Worm (Caenorhabditis elegans) whole organism, mixed stage, embryonic: ENCODE data around the gene F17C11.13.

ENCODE experiments used
- M03D4.4 ChIP-seq: sonication (generic microtip); optimal IDR thresholded peaks from 2 replicates; lab custom pipeline; 2017; ENCODE audit warnings: mild to moderate bottlenecking, missing genetic modification characterization, missing compliant biosample characterization
- bed-3 ChIP-seq: fragments of 200-800 bp; sonication (Bioruptor generic); optimal IDR thresholded peaks from 3 replicates; lab custom pipeline; 2018; ENCODE audit warnings: mild to moderate bottlenecking, missing genetic modification characterization, moderate library complexity, missing compliant biosample characterization
- blmp-1 ChIP-seq: fragments of 150-350 bp; optimal IDR thresholded peaks from 2 replicates; lab custom pipeline; 2014; ENCODE audit warnings: missing biosample characterization, missing genetic modification characterization
- ceh-39 ChIP-seq: fragments of 150-350 bp; optimal IDR thresholded peaks from 2 replicates; lab custom pipeline; 2014; ENCODE audit warnings: missing biosample characterization, missing genetic modification characterization
- ceh-43 ChIP-seq: fragments of 200-800 bp; sonication (Bioruptor generic); optimal IDR thresholded peaks from 2 replicates; lab custom pipeline; 2018; ENCODE audit warnings: mild to moderate bottlenecking, missing genetic modification characterization, moderate library complexity, missing compliant biosample characterization
- ceh-83 ChIP-seq: fragments of 200-800 bp; sonication (Bioruptor generic); optimal IDR thresholded peaks from 2 replicates; lab custom pipeline; 2018; ENCODE audit warnings: mild to moderate bottlenecking, missing genetic modification characterization, missing compliant biosample characterization
- ces-1 ChIP-seq: fragments of 150-350 bp; optimal IDR thresholded peaks from 2 replicates; lab custom pipeline; 2014; ENCODE audit warnings: missing biosample characterization, missing genetic modification reagents, missing genetic modification characterization
- cnd-1 ChIP-seq: fragments of 200-800 bp; sonication (Bioruptor generic); optimal IDR thresholded peaks from 2 replicates; lab custom pipeline; 2018; ENCODE audit warnings: mild to moderate bottlenecking, missing genetic modification characterization, missing compliant biosample characterization
- drap-1 ChIP-seq: fragments of 200-800 bp; sonication (Bioruptor generic); optimal IDR thresholded peaks from 3 replicates; lab custom pipeline; 2018; ENCODE audit warnings: mild to moderate bottlenecking, missing genetic modification characterization, missing compliant biosample characterization
- elt-3 ChIP-seq: fragments of 150-350 bp; optimal IDR thresholded peaks from 2 replicates; lab custom pipeline; 2014; ENCODE audit warnings: missing biosample characterization, missing genetic modification characterization
- flh-1 ChIP-seq: fragments of 200-800 bp; sonication (Bioruptor generic); optimal IDR thresholded peaks from 2 replicates; lab custom pipeline; 2018; ENCODE audit warnings: mild to moderate bottlenecking, missing genetic modification characterization, moderate library complexity, missing compliant biosample characterization
- ham-2 ChIP-seq: fragments of 200-800 bp; sonication (Bioruptor generic); optimal IDR thresholded peaks from 2 replicates; lab custom pipeline; 2018; ENCODE audit warnings: mild to moderate bottlenecking, missing genetic modification characterization, missing compliant biosample characterization
- hlh-1 ChIP-seq: fragments of 150-350 bp; optimal IDR thresholded peaks from 2 replicates; lab custom pipeline; 2014; ENCODE audit warnings: missing biosample characterization, missing genetic modification reagents, missing genetic modification characterization
- lin-13 ChIP-seq: fragments of 150-350 bp; optimal IDR thresholded peaks from 2 replicates; lab custom pipeline; 2014; ENCODE audit warnings: missing biosample characterization, missing genetic modification characterization
- lin-32 ChIP-seq: fragments of 200-800 bp; sonication (Bioruptor generic); optimal IDR thresholded peaks from 2 replicates; lab custom pipeline; 2018; ENCODE audit warnings: mild to moderate bottlenecking, missing genetic modification characterization, missing compliant biosample characterization
- lsy-2 ChIP-seq: fragments of 150-350 bp; optimal IDR thresholded peaks from 2 replicates; lab custom pipeline; 2014; ENCODE audit warnings: missing biosample characterization, missing genetic modification characterization
- mab-5 ChIP-seq: fragments of 150-350 bp; optimal IDR thresholded peaks from 2 replicates; lab custom pipeline; 2014; ENCODE audit warnings: missing biosample characterization, missing genetic modification characterization
- mep-1 ChIP-seq: fragments of 150-350 bp; optimal IDR thresholded peaks from 2 replicates; lab custom pipeline; 2017; ENCODE audit warnings: missing biosample characterization, missing genetic modification reagents, missing genetic modification characterization, inconsistent platforms
- mls-2 ChIP-seq: sonication (generic microtip); optimal IDR thresholded peaks from 2 replicates; lab custom pipeline; 2016; ENCODE audit warnings: mild to moderate bottlenecking, missing genetic modification characterization, moderate library complexity, missing compliant biosample characterization
- nhr-12 ChIP-seq: fragments of 150-350 bp; optimal IDR thresholded peaks from 2 replicates; lab custom pipeline; 2014; ENCODE audit warnings: missing biosample characterization, missing genetic modification characterization
- nhr-2 ChIP-seq: fragments of 150-350 bp; optimal IDR thresholded peaks from 2 replicates; lab custom pipeline; 2014; ENCODE audit warnings: missing biosample characterization, missing genetic modification characterization
- nhr-237 ChIP-seq: fragments of 150-350 bp; optimal IDR thresholded peaks from 2 replicates; lab custom pipeline; 2014; ENCODE audit warnings: missing biosample characterization, missing genetic modification characterization
- nhr-28 ChIP-seq: fragments of 150-350 bp; optimal IDR thresholded peaks from 2 replicates; lab custom pipeline; 2014; ENCODE audit warnings: missing biosample characterization, missing genetic modification characterization
- nhr-76 ChIP-seq: sonication (generic microtip); optimal IDR thresholded peaks from 2 replicates; lab custom pipeline; 2017; ENCODE audit warnings: missing biosample characterization, missing genetic modification characterization
- pha-4 ChIP-seq: fragments of 150-350 bp; optimal IDR thresholded peaks from 2 replicates; lab custom pipeline; 2018; ENCODE audit warnings: missing biosample characterization, missing genetic modification reagents, missing genetic modification characterization
- sem-2 ChIP-seq: fragments of 200-800 bp; sonication (Bioruptor generic); optimal IDR thresholded peaks from 2 replicates; lab custom pipeline; 2018; ENCODE audit warnings: mild to moderate bottlenecking, missing genetic modification characterization, missing compliant biosample characterization
- snpc-4 ChIP-seq: fragments of 150-350 bp; optimal IDR thresholded peaks from 2 replicates; lab custom pipeline; 2014; ENCODE audit warnings: missing biosample characterization, missing genetic modification characterization
- sptf-1 ChIP-seq: sonication (generic microtip); optimal IDR thresholded peaks from 2 replicates; lab custom pipeline; 2017; ENCODE audit warnings: mild to moderate bottlenecking, missing genetic modification characterization, moderate library complexity, missing compliant biosample characterization
- tbx-8 ChIP-seq: fragments of 200-800 bp; sonication (Bioruptor generic); optimal IDR thresholded peaks from 2 replicates; lab custom pipeline; 2018; ENCODE audit warnings: mild to moderate bottlenecking, missing genetic modification characterization, moderate library complexity, missing compliant biosample characterization
- unc-120 ChIP-seq: sonication (generic microtip); optimal IDR thresholded peaks from 2 replicates; lab custom pipeline; 2017; ENCODE audit warnings: missing genetic modification characterization, missing compliant biosample characterization; ENCODE audit not compliant: poor library complexity, severe bottlenecking
- unc-39 ChIP-seq: fragments of 150-350 bp; optimal IDR thresholded peaks from 2 replicates; lab custom pipeline; 2014; ENCODE audit warnings: missing biosample characterization, missing genetic modification characterization
- unc-62 ChIP-seq: fragments of 150-350 bp; optimal IDR thresholded peaks from 2 replicates; lab custom pipeline; 2014; ENCODE audit warnings: missing biosample characterization, missing genetic modification reagents, missing genetic modification characterization
- zip-8 ChIP-seq: fragments of 150-350 bp; optimal IDR thresholded peaks from 2 replicates; lab custom pipeline; 2014; ENCODE audit warnings: missing biosample characterization, missing genetic modification characterization
- ztf-11 ChIP-seq: fragments of 150-350 bp; optimal IDR thresholded peaks from 2 replicates; lab custom pipeline; 2014; ENCODE audit warnings: missing biosample characterization, missing genetic modification characterization

Gene F17C11.13

DNA sequence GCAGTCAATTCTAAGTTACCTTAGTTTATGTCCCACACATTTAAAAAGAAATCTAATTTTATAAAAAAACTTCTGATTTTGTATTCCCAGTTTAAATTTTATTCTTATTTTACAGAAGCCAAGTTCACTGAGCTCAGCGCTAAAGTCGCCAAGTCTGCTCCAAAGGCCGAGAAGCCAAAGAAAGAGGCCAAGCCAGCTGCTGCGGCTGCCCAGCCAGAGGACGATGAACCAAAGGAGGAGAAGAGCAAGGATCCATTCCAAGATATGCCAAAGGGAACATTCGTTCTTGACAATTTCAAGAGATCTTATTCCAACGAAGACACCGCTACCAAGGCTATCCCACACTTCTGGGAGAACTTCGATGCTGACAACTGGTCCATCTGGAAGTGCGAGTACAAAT, 11.2 kb downstream of the F17C11.13 start:
- TF ChIP-seq nhr-237 (tag; lab: Kevin White, UChicago): no peak
- TF ChIP-seq ztf-11 (tag; lab: Kevin White, UChicago): no peak
- no peak for TF ChIP-seq zip-8 (tag; lab: Kevin White, UChicago)
- no peak for TF ChIP-seq nhr-28
- no peak for TF ChIP-seq mab-5 (tag; lab: Kevin White, UChicago)
- TF ChIP-seq ceh-83 (GFP tag; lab: Kevin White, UChicago): no peak
- no peak for TF ChIP-seq pha-4 (tag; lab: Kevin White, UChicago)
- TF ChIP-seq ham-2 (GFP tag; lab: Kevin White, UChicago): no peak
- TF ChIP-seq lin-32: no peak
- no peak for TF ChIP-seq mep-1 (tag; lab: Kevin White, UChicago)
- TF ChIP-seq nhr-2 (tag; lab: Kevin White, UChicago): no peak
- TF ChIP-seq sptf-1 (tag; lab: Kevin White, UChicago): no peak
- no peak for TF ChIP-seq sem-2 (GFP tag; lab: Kevin White, UChicago)
- no peak for TF ChIP-seq unc-62
- TF ChIP-seq blmp-1: no peak
- TF ChIP-seq mls-2: no peak
- no peak for TF ChIP-seq M03D4.4
- TF ChIP-seq unc-120: no peak

DNA sequence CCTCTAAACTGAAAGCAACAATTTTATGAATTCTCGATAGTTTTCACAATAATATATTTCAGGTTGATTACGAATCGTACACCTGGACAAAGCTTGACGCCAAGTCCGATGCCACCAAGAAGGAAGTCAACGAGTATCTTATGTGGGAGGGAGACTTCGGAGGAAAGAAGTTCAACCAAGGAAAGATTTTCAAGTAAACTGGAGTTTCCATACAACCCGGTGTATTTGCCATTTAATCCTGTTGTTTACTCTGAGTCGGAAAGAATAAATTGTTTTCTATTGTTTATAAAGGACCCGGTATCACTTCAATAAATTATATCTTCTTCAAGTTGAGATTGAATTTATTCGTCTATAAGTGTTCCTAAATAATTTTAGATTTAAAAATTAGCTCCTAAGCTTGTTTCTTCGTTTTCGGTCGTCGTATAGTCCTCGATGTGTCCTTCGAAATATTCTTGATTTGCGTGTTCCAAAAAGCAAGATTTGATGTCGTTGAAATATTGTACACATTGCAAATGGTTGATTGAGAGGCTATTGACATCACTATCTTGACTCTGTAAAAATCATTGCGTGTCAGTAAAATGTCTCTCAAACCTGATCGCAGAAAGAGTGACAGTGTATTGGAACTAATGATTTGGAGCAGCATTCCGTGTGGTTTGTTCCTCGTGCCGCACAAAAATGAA, 12.0 kb downstream of the F17C11.13 start:
- no peak for TF ChIP-seq M03D4.4
- TF ChIP-seq ceh-39: no peak
- no peak for TF ChIP-seq ceh-43 (GFP tag; lab: Kevin White, UChicago)
- no peak for TF ChIP-seq nhr-237 (tag; lab: Kevin White, UChicago)
- no peak for TF ChIP-seq mab-5 (tag; lab: Kevin White, UChicago)
- no peak for TF ChIP-seq ces-1
- TF ChIP-seq tbx-8: no peak
- no peak for TF ChIP-seq snpc-4 (tag; lab: Kevin White, UChicago)
- TF ChIP-seq ham-2 (GFP tag; lab: Kevin White, UChicago): no peak
- TF ChIP-seq lin-13: no peak
- no peak for TF ChIP-seq lin-32
- TF ChIP-seq pha-4 (tag; lab: Kevin White, UChicago): no peak

DNA sequence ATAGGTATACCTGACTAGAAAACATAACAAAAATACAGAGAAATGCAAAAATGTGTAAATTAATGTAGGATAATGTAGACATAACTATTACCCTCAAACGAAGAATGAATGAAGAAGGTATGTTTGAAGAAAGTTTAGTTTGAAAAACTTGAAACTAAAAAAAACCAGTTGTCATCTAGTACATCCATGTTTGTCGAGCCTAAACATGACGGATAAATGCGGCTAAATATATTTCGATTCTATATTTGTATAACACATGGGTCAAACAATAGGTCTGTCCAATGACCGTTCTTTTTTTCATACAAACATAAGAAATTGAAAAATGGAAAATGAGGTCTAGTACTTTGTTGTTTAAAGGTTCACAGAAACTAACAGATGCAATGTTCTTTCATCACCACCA, 14.3 kb downstream of the F17C11.13 start, which contains the start of gene F17C11.22:
F17C11.22 (minus strand) TSS at position 101 of the 400 bp plus-strand sequence.
- TF ChIP-seq ceh-43 (GFP tag; lab: Kevin White, UChicago) (no peak), ces-1 (no peak), bed-3 (GFP tag; lab: Kevin White, UChicago) (no peak), sem-2 (GFP tag; lab: Kevin White, UChicago) (no peak), lin-13 (no peak), nhr-2 (tag; lab: Kevin White, UChicago) (no peak), nhr-28 (no peak), flh-1 (GFP tag; lab: Kevin White, UChicago) (no peak), ceh-39 (no peak), blmp-1 (no peak), drap-1 (GFP tag; lab: Kevin White, UChicago) (no peak), unc-120 (no peak), mls-2 (no peak), cnd-1 (tag; lab: Kevin White, UChicago) (no peak), ham-2 (GFP tag; lab: Kevin White, UChicago) (no peak), nhr-12 (no peak), lin-32 (no peak), lsy-2 (tag; lab: Kevin White, UChicago) (no peak), zip-8 (tag; lab: Kevin White, UChicago) (no peak)

DNA sequence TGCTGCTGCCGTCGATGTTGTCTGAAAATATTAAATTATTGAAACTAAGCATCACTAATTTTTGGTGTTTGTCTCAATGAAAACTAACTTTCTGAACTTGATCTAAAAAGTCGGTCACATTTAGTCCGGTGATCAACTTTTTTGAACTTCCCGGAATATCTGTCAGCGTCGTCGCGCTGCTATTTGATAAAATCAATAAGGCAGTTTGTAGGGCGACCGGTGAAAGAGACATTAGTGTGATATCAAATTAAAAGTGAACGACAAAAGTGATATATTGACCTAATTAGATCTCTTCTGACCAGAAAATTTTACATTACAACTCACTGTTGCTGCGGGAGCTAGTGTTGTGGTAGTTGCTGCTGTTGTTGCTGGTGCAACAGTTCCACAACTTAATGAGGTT, 15.2 kb downstream of the F17C11.13 start:
- TF ChIP-seq unc-120: no peak
- no peak for TF ChIP-seq nhr-76 (tag; lab: Kevin White, UChicago)
- TF ChIP-seq hlh-1 (tag; lab: Kevin White, UChicago): no peak
- TF ChIP-seq nhr-28: no peak
- TF ChIP-seq mep-1 (tag; lab: Kevin White, UChicago): no peak
- no peak for TF ChIP-seq nhr-237 (tag; lab: Kevin White, UChicago)
- TF ChIP-seq zip-8 (tag; lab: Kevin White, UChicago): no peak
- TF ChIP-seq elt-3 (tag; lab: Kevin White, UChicago): no peak
- no peak for TF ChIP-seq mls-2
- TF ChIP-seq unc-39 (tag; lab: Kevin White, UChicago): no peak
- TF ChIP-seq ztf-11 (tag; lab: Kevin White, UChicago): no peak
- TF ChIP-seq mab-5 (tag; lab: Kevin White, UChicago): no peak
- no peak for TF ChIP-seq lin-32
- no peak for TF ChIP-seq nhr-12
- no peak for TF ChIP-seq snpc-4 (tag; lab: Kevin White, UChicago)
- TF ChIP-seq lsy-2 (tag; lab: Kevin White, UChicago): no peak
- TF ChIP-seq nhr-2 (tag; lab: Kevin White, UChicago): no peak
- no peak for TF ChIP-seq bed-3 (GFP tag; lab: Kevin White, UChicago)
- no peak for TF ChIP-seq drap-1 (GFP tag; lab: Kevin White, UChicago)
- TF ChIP-seq, all 35 proteins: peak for 0
